Worm (Caenorhabditis elegans) whole organism, L2 larva: ENCODE measurements around the gene exos-8.

Experiments used
- aly-2 ChIP-seq: fragments of 150-350 bp; optimal IDR thresholded peaks from 2 replicates; lab custom pipeline; 2014; ENCODE audit warnings: missing biosample characterization, missing genetic modification characterization
- ceh-82 ChIP-seq: fragments of 150-350 bp; optimal IDR thresholded peaks from 2 replicates; lab custom pipeline; 2014; ENCODE audit warnings: missing biosample characterization, missing genetic modification characterization
- elt-3 ChIP-seq: sonication (generic microtip); optimal IDR thresholded peaks from 2 replicates; lab custom pipeline; 2017; ENCODE audit warnings: missing biosample characterization, missing genetic modification characterization
- lin-11 ChIP-seq: fragments of 150-350 bp; sonication (generic microtip); optimal IDR thresholded peaks from 2 replicates; lab custom pipeline; 2014; ENCODE audit warnings: missing biosample characterization, missing genetic modification characterization, inconsistent platforms, mixed read lengths
- lsy-2 ChIP-seq, 2 experiments: fragments of 150-350 bp in 1 of 2; sonication (generic microtip) in 1 of 2; optimal IDR thresholded peaks; 2 replicates each; lab custom pipeline; 2014 to 2017; ENCODE audit warnings: missing biosample characterization in 2 of 2, missing genetic modification characterization in 2 of 2
- nhr-11 ChIP-seq: fragments of 150-350 bp; optimal IDR thresholded peaks from 2 replicates; lab custom pipeline; 2014; ENCODE audit warnings: missing biosample characterization, missing genetic modification characterization
- nhr-12 ChIP-seq: fragments of 150-350 bp; optimal IDR thresholded peaks from 2 replicates; lab custom pipeline; 2014; ENCODE audit warnings: missing biosample characterization, missing genetic modification characterization
- nhr-77 ChIP-seq: fragments of 150-350 bp; optimal IDR thresholded peaks from 2 replicates; lab custom pipeline; 2014; ENCODE audit warnings: missing biosample characterization, missing genetic modification characterization
- unc-55 ChIP-seq: fragments of 150-350 bp; sonication (generic microtip); optimal IDR thresholded peaks from 3 replicates; lab custom pipeline; 2014; ENCODE audit warnings: missing biosample characterization, missing genetic modification reagents, missing genetic modification characterization

- TF ChIP-seq ceh-82 (tag; lab: Kevin White, UChicago) = no peak
- no peak for TF ChIP-seq nhr-12 (tag; lab: Kevin White, UChicago)
- TF ChIP-seq unc-55 (GFP tag; lab: Kevin White, UChicago) = no peak
- no peak for TF ChIP-seq lin-11
- TF ChIP-seq nhr-77 = no peak
- no peak for TF ChIP-seq nhr-11 (tag; lab: Kevin White, UChicago)
- no peak for TF ChIP-seq elt-3 (tag; lab: Kevin White, UChicago)
- no peak for TF ChIP-seq lsy-2 (tag; optimal IDR thresholded peaks at IDR 0.05; lab: Kevin White, UChicago)
- no peak for TF ChIP-seq aly-2 (tag; lab: Kevin White, UChicago)
These were observed 46.1 kb upstream of the exos-8 start, which contains the start of gene C18H9.5 for ce11 chrII:6695388-6695787.
